Fruit fly (Drosophila melanogaster) whole organism, embryonic: ENCODE data around the gene Psf3.

Experiments used
- CG10565 ChIP-seq: fragments of 200-800 bp; sonication (Bioruptor generic); optimal IDR thresholded peaks from 3 replicates; lab custom pipeline; 2016; ENCODE audit warnings: missing biosample characterization, mild to moderate bottlenecking, missing genetic modification characterization
- CG11398 ChIP-seq: fragments of 200-800 bp; sonication (Bioruptor generic); optimal IDR thresholded peaks from 2 replicates; lab custom pipeline; 2016; ENCODE audit warnings: missing biosample characterization, missing genetic modification characterization
- CG11695 ChIP-seq: fragments of 200-800 bp; sonication (Bioruptor generic); IDR thresholded peaks from 3 replicates; pipeline ENCODE4 v1.3.6; 2022; ENCODE audit warnings: missing biosample characterization, missing genetic modification characterization
- CG12071 ChIP-seq: fragments of 200-800 bp; sonication (Bioruptor generic); optimal IDR thresholded peaks from 3 replicates; lab custom pipeline; 2018; ENCODE audit warnings: missing biosample characterization, mild to moderate bottlenecking, missing genetic modification characterization
- CG12391 ChIP-seq: fragments of 200-800 bp; sonication (Bioruptor generic); optimal IDR thresholded peaks from 3 replicates; lab custom pipeline; 2018; ENCODE audit warnings: missing biosample characterization, mild to moderate bottlenecking, missing genetic modification characterization, moderate library complexity
- CG15269 ChIP-seq: fragments of 200-800 bp; sonication (Bioruptor generic); optimal IDR thresholded peaks from 2 replicates; lab custom pipeline; 2018; ENCODE audit warnings: missing biosample characterization, mild to moderate bottlenecking, missing genetic modification characterization, moderate library complexity
- CG17186 ChIP-seq: fragments of 200-800 bp; sonication (Bioruptor generic); optimal IDR thresholded peaks from 3 replicates; lab custom pipeline; 2017; ENCODE audit warnings: missing biosample characterization, missing genetic modification reagents, missing genetic modification characterization
- CG17328 ChIP-seq: fragments of 200-800 bp; sonication (Bioruptor generic); IDR thresholded peaks from 2 replicates; pipeline ENCODE4 v1.3.6; 2022; ENCODE audit warnings: missing biosample characterization, missing genetic modification characterization
- CG17361 ChIP-seq: fragments of 200-800 bp; sonication (Bioruptor generic); IDR thresholded peaks from 3 replicates; pipeline ENCODE4 v1.3.6; 2022; ENCODE audit warnings: missing biosample characterization, missing genetic modification characterization
- CG17385 ChIP-seq: fragments of 200-800 bp; sonication (Bioruptor generic); optimal IDR thresholded peaks from 3 replicates; lab custom pipeline; 2018; ENCODE audit warnings: missing biosample characterization, mild to moderate bottlenecking, missing genetic modification characterization
- CG18262 ChIP-seq: fragments of 200-800 bp; optimal IDR thresholded peaks from 3 replicates; lab custom pipeline; 2019; ENCODE audit warnings: missing biosample characterization, mild to moderate bottlenecking, missing genetic modification characterization, moderate library complexity
- CG18764 ChIP-seq: fragments of 200-800 bp; sonication (Bioruptor generic); optimal IDR thresholded peaks from 3 replicates; lab custom pipeline; 2016; ENCODE audit warnings: missing biosample characterization, missing genetic modification characterization
- CG30431 ChIP-seq: fragments of 200-800 bp; sonication (Bioruptor generic); optimal IDR thresholded peaks from 2 replicates; lab custom pipeline; 2017; ENCODE audit warnings: missing biosample characterization, missing genetic modification characterization
- CG34422 ChIP-seq: fragments of 200-800 bp; sonication (Bioruptor generic); IDR thresholded peaks from 3 replicates; pipeline ENCODE4 v1.3.6; 2022; ENCODE audit warnings: missing biosample characterization, missing genetic modification characterization
- CG5245 ChIP-seq: fragments of 200-800 bp; sonication (Bioruptor generic); optimal IDR thresholded peaks from 3 replicates; lab custom pipeline; 2016; ENCODE audit warnings: missing biosample characterization, missing genetic modification characterization
- CG6683 ChIP-seq: fragments of 200-800 bp; sonication (Bioruptor generic); optimal IDR thresholded peaks from 2 replicates; lab custom pipeline; 2017; ENCODE audit warnings: missing biosample characterization, mild to moderate bottlenecking, missing genetic modification characterization, missing genetic modification reagents
- CG7357 ChIP-seq: fragments of 200-800 bp; sonication (Bioruptor generic); IDR thresholded peaks from 3 replicates; pipeline ENCODE4 v1.3.6; 2022; ENCODE audit warnings: missing biosample characterization, missing genetic modification characterization
- CG7987 ChIP-seq: fragments of 200-800 bp; sonication (Bioruptor generic); optimal IDR thresholded peaks from 2 replicates; lab custom pipeline; 2018; ENCODE audit warnings: missing biosample characterization, mild to moderate bottlenecking, missing genetic modification characterization, moderate library complexity
- CG8281 ChIP-seq: fragments of 200-800 bp; sonication (Bioruptor generic); optimal IDR thresholded peaks from 2 replicates; lab custom pipeline; 2018; ENCODE audit warnings: missing biosample characterization, mild to moderate bottlenecking, missing genetic modification characterization, moderate library complexity
- Deaf1 ChIP-seq: fragments of 200-800 bp; optimal IDR thresholded peaks from 3 replicates; lab custom pipeline; 2019; ENCODE audit warnings: missing biosample characterization, mild to moderate bottlenecking, missing genetic modification characterization, moderate library complexity
- Drgx ChIP-seq: fragments of 200-800 bp; sonication (Bioruptor generic); IDR thresholded peaks from 2 replicates; pipeline ENCODE4 v1.3.6; 2022; ENCODE audit warnings: missing biosample characterization, missing genetic modification characterization
- E2f2 ChIP-seq: fragments of 200-800 bp; sonication (Bioruptor generic); IDR thresholded peaks from 2 replicates; pipeline ENCODE4 v1.3.6; 2022; ENCODE audit warnings: missing biosample characterization, missing genetic modification characterization
- Eip74EF ChIP-seq, 2 experiments: fragments of 200-800 bp in 1 of 2; fragments of >200 bp in 1 of 2; sonication (Bioruptor generic) in 1 of 2; optimal IDR thresholded peaks; 2 replicates each; lab custom pipeline; 2017 to 2019; ENCODE audit warnings: missing biosample characterization in 2 of 2, missing genetic modification characterization in 2 of 2, mild to moderate bottlenecking in 1 of 2, moderate library complexity in 1 of 2
- H2.0 ChIP-seq: fragments of 200-800 bp; sonication (Bioruptor generic); IDR thresholded peaks from 2 replicates; pipeline ENCODE4 v1.3.6; 2022; ENCODE audit warnings: missing biosample characterization, missing genetic modification characterization
- HmgD ChIP-seq: fragments of 200-800 bp; sonication (Bioruptor generic); optimal IDR thresholded peaks from 3 replicates; lab custom pipeline; 2016; ENCODE audit warnings: missing biosample characterization, missing genetic modification characterization
- MTF-1 ChIP-seq: fragments of 200-800 bp; sonication (Bioruptor generic); optimal IDR thresholded peaks from 2 replicates; lab custom pipeline; 2018; ENCODE audit warnings: missing biosample characterization, mild to moderate bottlenecking, missing genetic modification characterization, borderline replicate concordance
- Sox100B ChIP-seq: fragments of 200-800 bp; sonication (Bioruptor generic); optimal IDR thresholded peaks from 3 replicates; lab custom pipeline; 2018; ENCODE audit warnings: missing biosample characterization, mild to moderate bottlenecking, missing genetic modification characterization
- Stat92E ChIP-seq, 3 experiments: fragments of >200 bp in 2 of 3; fragments of 200-800 bp in 1 of 3; sonication (Bioruptor generic) in 1 of 3; optimal IDR thresholded peaks; 2 replicates each; lab custom pipeline; 2017 to 2019; ENCODE audit warnings: missing biosample characterization in 3 of 3, missing genetic modification characterization in 3 of 3, mild to moderate bottlenecking in 1 of 3, moderate library complexity in 1 of 3
- TFAM ChIP-seq: fragments of 200-800 bp; sonication (Bioruptor generic); optimal IDR thresholded peaks from 2 replicates; lab custom pipeline; 2017; ENCODE audit warnings: missing biosample characterization, missing genetic modification characterization, inconsistent platforms
- btn ChIP-seq: fragments of 200-800 bp; sonication (Bioruptor generic); optimal IDR thresholded peaks from 2 replicates; lab custom pipeline; 2016; ENCODE audit warnings: missing biosample characterization, missing genetic modification characterization
- caup ChIP-seq: fragments of 200-800 bp; sonication (Bioruptor generic); optimal IDR thresholded peaks from 3 replicates; lab custom pipeline; 2017; ENCODE audit warnings: missing biosample characterization, mild to moderate bottlenecking, missing genetic modification characterization, moderate library complexity; ENCODE audit not compliant: severe bottlenecking
- chif ChIP-seq, 2 experiments: fragments of 200-800 bp; sonication (Bioruptor generic); optimal IDR thresholded peaks; 3 replicates each; lab custom pipeline; 2016; ENCODE audit warnings: missing biosample characterization in 2 of 2, missing genetic modification characterization in 2 of 2
- dpn ChIP-seq, 2 experiments: fragments of 200-800 bp; sonication (Bioruptor generic); optimal IDR thresholded peaks; 3 replicates each; lab custom pipeline; 2016; ENCODE audit warnings: missing biosample characterization in 2 of 2, missing genetic modification characterization in 2 of 2
- fd96Cb ChIP-seq: fragments of 200-800 bp; sonication (Bioruptor generic); optimal IDR thresholded peaks from 2 replicates; lab custom pipeline; 2018; ENCODE audit warnings: missing biosample characterization, mild to moderate bottlenecking, missing genetic modification characterization, moderate library complexity
- gcm2 ChIP-seq: fragments of 200-800 bp; sonication (Bioruptor generic); optimal IDR thresholded peaks from 2 replicates; lab custom pipeline; 2016; ENCODE audit warnings: missing biosample characterization, missing genetic modification characterization
- gem ChIP-seq: fragments of 200-800 bp; sonication (Bioruptor generic); optimal IDR thresholded peaks from 2 replicates; lab custom pipeline; 2019; ENCODE audit warnings: missing biosample characterization, mild to moderate bottlenecking, missing genetic modification characterization, moderate library complexity
- gfzf ChIP-seq: fragments of 200-800 bp; sonication (Bioruptor generic); optimal IDR thresholded peaks from 2 replicates; lab custom pipeline; 2016; ENCODE audit warnings: missing biosample characterization, mild to moderate bottlenecking, missing genetic modification characterization, moderate library complexity
- ham ChIP-seq: fragments of 200-800 bp; sonication (Bioruptor generic); IDR thresholded peaks from 2 replicates; pipeline ENCODE4 v1.3.6; 2022; ENCODE audit warnings: missing biosample characterization, missing genetic modification characterization
- inv ChIP-seq: fragments of 200-800 bp; sonication (Bioruptor generic); IDR thresholded peaks from 2 replicates; pipeline ENCODE4 v1.3.6; 2022; ENCODE audit warnings: missing biosample characterization, missing genetic modification characterization; ENCODE audit not compliant: partially characterized antibody
- nom ChIP-seq: fragments of 200-800 bp; sonication (Bioruptor generic); optimal IDR thresholded peaks from 2 replicates; lab custom pipeline; 2017; ENCODE audit warnings: missing biosample characterization, missing genetic modification characterization, mild to moderate bottlenecking, moderate library complexity, missing genetic modification reagents
- pho ChIP-seq: fragments of 200-800 bp; sonication (Bioruptor generic); optimal IDR thresholded peaks from 2 replicates; lab custom pipeline; 2016; ENCODE audit warnings: missing biosample characterization, missing genetic modification characterization
- scrt ChIP-seq: fragments of 200-800 bp; sonication (Bioruptor generic); optimal IDR thresholded peaks from 2 replicates; lab custom pipeline; 2018; ENCODE audit warnings: missing biosample characterization, mild to moderate bottlenecking, missing genetic modification characterization, moderate library complexity
- seq ChIP-seq: fragments of 200-800 bp; sonication (Bioruptor generic); IDR thresholded peaks from 2 replicates; pipeline ENCODE4 v1.3.6; 2022; ENCODE audit warnings: missing biosample characterization, missing genetic modification characterization
- shn ChIP-seq: fragments of 200-800 bp; sonication (Bioruptor generic); optimal IDR thresholded peaks from 3 replicates; lab custom pipeline; 2016; ENCODE audit warnings: missing biosample characterization, missing genetic modification characterization
- tgo ChIP-seq: fragments of 200-800 bp; sonication (Bioruptor generic); IDR thresholded peaks from 3 replicates; pipeline ENCODE4 v1.3.6; 2022; ENCODE audit warnings: missing biosample characterization, missing genetic modification characterization
- tio ChIP-seq: fragments of 200-800 bp; sonication (Bioruptor generic); optimal IDR thresholded peaks from 2 replicates; lab custom pipeline; 2017; ENCODE audit warnings: missing biosample characterization, missing genetic modification characterization, inconsistent platforms
- tna ChIP-seq: fragments of 200-800 bp; sonication (Bioruptor generic); IDR thresholded peaks from 2 replicates; pipeline ENCODE4 v1.3.6; 2022; ENCODE audit warnings: missing biosample characterization, missing genetic modification characterization; ENCODE audit not compliant: partially characterized antibody
- zf30C ChIP-seq: fragments of 200-800 bp; sonication (Bioruptor generic); optimal IDR thresholded peaks from 3 replicates; lab custom pipeline; 2018; ENCODE audit warnings: missing biosample characterization, mild to moderate bottlenecking, missing genetic modification characterization
- zfh1 ChIP-seq: fragments of 200-800 bp; sonication (Bioruptor generic); IDR thresholded peaks from 3 replicates; pipeline ENCODE4 v1.3.6; 2022; ENCODE audit warnings: missing biosample characterization, missing genetic modification characterization

The Psf3 gene

DNA sequence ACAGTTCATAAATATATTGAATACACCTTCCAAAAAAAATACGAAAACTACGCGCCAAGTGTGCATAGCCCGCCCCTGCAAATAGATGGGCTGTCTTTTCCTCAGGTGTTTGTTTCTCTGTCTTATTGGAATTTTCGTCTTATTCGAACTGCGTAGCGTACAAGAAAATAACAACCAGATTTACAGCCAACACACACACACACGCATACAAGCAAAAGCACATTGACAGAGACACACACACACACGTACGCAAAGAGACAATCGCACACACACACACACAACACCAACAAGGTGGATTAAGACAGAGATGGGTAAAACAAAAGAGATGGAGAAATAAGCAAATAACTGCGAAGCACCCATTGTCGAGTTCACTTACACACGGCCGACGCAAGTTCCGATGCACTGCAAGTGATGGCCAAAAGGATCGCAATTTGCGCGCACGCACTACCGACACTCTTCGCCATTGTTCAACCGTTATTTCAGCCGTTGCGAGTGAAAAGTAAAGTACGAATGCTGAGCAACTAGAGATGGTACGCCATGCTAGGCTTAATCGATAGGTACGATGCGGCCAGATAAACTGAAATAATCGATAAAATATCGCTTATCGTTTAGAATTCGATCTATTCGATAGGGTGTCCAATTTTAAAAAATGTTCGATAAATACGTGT, 19.8 kb downstream of the Psf3 start (continued):
- TF ChIP-seq CG17361 (GFP tag; lab: Robert Waterston, UW): peak; percentile 21; the same call in 1 of the 3 replicates
- peak in 1 of 2 experiments; percentile 38 for TF ChIP-seq Eip74EF (GFP tag; optimal IDR thresholded peaks at IDR 0.05; lab: Kevin White, UChicago)
- no peak for TF ChIP-seq pho
- TF ChIP-seq shn (GFP tag; lab: Kevin White, UChicago): no peak
- no peak for TF ChIP-seq CG6683 (GFP tag; lab: Kevin White, UChicago)
- peak; percentile 94 for TF ChIP-seq tna (GFP tag; lab: Robert Waterston, UW)
- no peak for TF ChIP-seq CG18262
- TF ChIP-seq btn (GFP tag; lab: Kevin White, UChicago): no peak
- no peak for TF ChIP-seq CG7987
- TF ChIP-seq tio (GFP tag; lab: Kevin White, UChicago): no peak
- TF ChIP-seq scrt (GFP tag; lab: Kevin White, UChicago): no peak
- no peak for TF ChIP-seq CG15269 (tag; lab: Kevin White, UChicago)
- no peak for TF ChIP-seq gcm2
- TF ChIP-seq CG12391: peak; percentile 0
- no peak for TF ChIP-seq CG11695
- TF ChIP-seq nom (GFP tag; lab: Kevin White, UChicago): peak; percentile 56
- TF ChIP-seq inv (GFP tag; lab: Robert Waterston, UW): peak; percentile 83
- peak in 1 of 3 experiments; percentile 31 for TF ChIP-seq Stat92E (GFP tag; optimal IDR thresholded peaks at IDR 0.05; lab: Kevin White, UChicago)
- TF ChIP-seq CG11398 (GFP tag; lab: Kevin White, UChicago): no peak
- TF ChIP-seq caup: peak; percentile 15
- TF ChIP-seq CG10565 (GFP tag; lab: Kevin White, UChicago): no peak
- TF ChIP-seq CG5245 (GFP tag; lab: Kevin White, UChicago): no peak
- no peak for TF ChIP-seq CG8281
- TF ChIP-seq CG18764: no peak
- no peak for TF ChIP-seq CG17328 (GFP tag; lab: Robert Waterston, UW)
- TF ChIP-seq HmgD (GFP tag; lab: Kevin White, UChicago): no peak
- TF ChIP-seq CG34422 (GFP tag; lab: Robert Waterston, UW): peak; percentile 42; the same call in 1 of the 3 replicates
- no peak for TF ChIP-seq seq (GFP tag; lab: Robert Waterston, UW)
- TF ChIP-seq MTF-1 (GFP tag; lab: Kevin White, UChicago): no peak
- no peak for TF ChIP-seq chif (GFP tag; optimal IDR thresholded peaks at IDR 0.05; lab: Kevin White, UChicago)
- TF ChIP-seq CG17186 (GFP tag; lab: Kevin White, UChicago): no peak
- TF ChIP-seq E2f2 (GFP tag; lab: Robert Waterston, UW): peak; percentile 77
- TF ChIP-seq gem (tag; lab: Kevin White, UChicago): peak; percentile 34
- TF ChIP-seq zf30C (GFP tag; lab: Kevin White, UChicago): no peak
- no peak for TF ChIP-seq TFAM (GFP tag; lab: Kevin White, UChicago)
- peak in 1 of 2 experiments; percentile 0 for TF ChIP-seq dpn (GFP tag; optimal IDR thresholded peaks at IDR 0.05; lab: Kevin White, UChicago)
- no peak for TF ChIP-seq CG30431 (GFP tag; lab: Kevin White, UChicago)
- peak; percentile 34 for TF ChIP-seq Deaf1 (tag; lab: Kevin White, UChicago)
- no peak for TF ChIP-seq CG7357 (GFP tag; lab: Robert Waterston, UW)
- no peak for TF ChIP-seq fd96Cb (tag; lab: Kevin White, UChicago)
- no peak for TF ChIP-seq tgo
- TF ChIP-seq gfzf: peak; percentile 24
- TF ChIP-seq ham (GFP tag; lab: Robert Waterston, UW): no peak
- TF ChIP-seq CG12071: no peak
- no peak for TF ChIP-seq Drgx
- TF ChIP-seq CG17385: no peak
- no peak for TF ChIP-seq Sox100B
- TF ChIP-seq zfh1 (GFP tag; lab: Robert Waterston, UW): 0 out of 3 replicates have a peak, but pooled peaks have one; percentile 37
- no peak for TF ChIP-seq H2.0
